Worm (Caenorhabditis elegans): ENCODE results near the gene col-17.
A peak's percentile ranks its signal among the peaks of the same experiment; 100 is the strongest.

col-17 gene

DNA sequence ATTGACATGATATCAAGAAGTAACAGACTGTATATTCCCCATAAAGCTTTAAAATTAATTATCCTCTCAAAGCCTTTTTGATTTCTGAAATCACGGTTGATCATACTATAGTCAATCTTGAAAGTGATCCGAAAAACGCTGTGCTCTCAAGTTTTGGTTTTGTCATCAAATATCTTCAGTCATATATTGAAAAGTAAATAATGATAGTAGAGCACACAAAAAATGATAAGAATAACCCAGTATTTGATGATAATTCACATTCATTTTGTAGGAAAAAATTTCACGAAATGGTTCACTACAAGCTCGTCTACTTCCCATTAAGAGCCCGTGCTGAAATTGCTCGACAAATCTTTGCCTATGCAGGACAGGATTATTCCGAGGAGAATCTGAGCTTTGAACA lies 12.3 kb upstream of the col-17 start, which contains the start of gene gst-6:
gst-6 (plus strand) TSS at position 263 of the 400 bp plus-strand sequence.
- TF ChIP-seq cog-1 (tag; optimal IDR thresholded peaks at IDR 0.05) = no peak

DNA sequence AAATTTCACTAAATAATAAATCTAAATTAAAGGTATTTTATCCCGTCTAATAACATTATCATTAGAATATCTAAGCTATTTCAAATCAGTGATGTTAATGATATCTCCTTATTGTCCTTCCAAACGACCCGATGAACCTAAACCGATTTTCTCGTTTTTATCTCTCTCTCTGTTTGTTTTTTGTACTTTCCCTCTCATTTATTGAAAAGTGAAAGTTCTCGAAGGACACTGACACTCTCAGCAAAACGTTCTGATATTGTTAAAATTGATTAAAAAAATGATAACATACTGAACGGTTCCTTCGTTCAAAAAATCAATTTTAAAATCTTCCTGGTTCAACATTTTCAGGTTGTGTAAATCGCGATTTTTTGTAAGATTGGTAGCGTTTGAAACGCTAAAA lies 8.7 kb upstream of the col-17 start, which contains the start of gene F11G11.13:
F11G11.13 (minus strand) TSS at position 89 of the 400 bp plus-strand sequence.
- TF ChIP-seq flt-1 (GFP tag; IDR thresholded peaks at IDR 0.05) (no peak), klf-2 (GFP tag; conservative IDR thresholded peaks at IDR 0.05) (no peak), ztf-29 (GFP tag; IDR thresholded peaks at IDR 0.05) (no peak), ref-1 (GFP tag; conservative IDR thresholded peaks at IDR 0.05) (no peak), med-1 (GFP tag; optimal IDR thresholded peaks at IDR 0.05; ENCODE audit: insufficient read depth) (no peak), T22C8.4 (GFP tag; IDR thresholded peaks at IDR 0.05) (no peak), tab-1 (GFP tag; IDR thresholded peaks at IDR 0.05) (no peak), cog-1 (tag; optimal IDR thresholded peaks at IDR 0.05) (no peak), ztf-23 (GFP tag; IDR thresholded peaks at IDR 0.05) (no peak)

DNA sequence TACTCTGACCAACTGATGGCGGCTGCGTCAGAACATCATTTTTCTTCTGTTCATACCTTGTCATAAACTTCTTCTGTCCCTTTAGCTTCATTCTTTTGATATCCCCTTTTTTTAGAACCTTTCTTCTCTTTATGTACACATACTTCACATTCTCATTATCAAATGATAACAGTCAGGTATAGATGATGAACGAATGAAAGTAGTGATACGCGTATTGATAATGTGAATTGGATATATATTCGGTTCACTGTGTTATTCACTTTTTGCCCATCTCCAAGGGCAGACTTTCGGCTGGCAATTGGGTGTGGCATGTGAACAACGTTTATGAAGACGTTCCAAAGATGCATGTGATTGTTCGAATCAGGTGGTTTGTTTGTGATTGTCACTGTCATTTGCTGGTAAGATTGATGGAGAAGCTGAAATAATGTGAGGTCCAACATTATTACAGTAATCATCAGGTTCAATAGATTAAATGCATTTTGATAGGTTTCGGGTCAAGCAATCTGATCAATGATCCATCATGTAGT lies 7.0 kb upstream of the col-17 start, which contains the start of gene F11G11.15:
F11G11.15 (plus strand) TSS at position 511 of the 527 bp plus-strand sequence.
- no peak for TF ChIP-seq med-1 (GFP tag; optimal IDR thresholded peaks at IDR 0.05; ENCODE audit: insufficient read depth)
- no peak for TF ChIP-seq ztf-29 (GFP tag; IDR thresholded peaks at IDR 0.05)
- TF ChIP-seq T22C8.4 (GFP tag; IDR thresholded peaks at IDR 0.05) = no peak
- no peak for TF ChIP-seq klf-2 (GFP tag; conservative IDR thresholded peaks at IDR 0.05)
- TF ChIP-seq tab-1 (GFP tag; IDR thresholded peaks at IDR 0.05) = no peak
- no peak for TF ChIP-seq flt-1 (GFP tag; IDR thresholded peaks at IDR 0.05)
- no peak for TF ChIP-seq ref-1 (GFP tag; conservative IDR thresholded peaks at IDR 0.05)
- no peak for TF ChIP-seq cog-1 (tag; optimal IDR thresholded peaks at IDR 0.05)
- no peak for TF ChIP-seq ztf-23 (GFP tag; IDR thresholded peaks at IDR 0.05)

DNA sequence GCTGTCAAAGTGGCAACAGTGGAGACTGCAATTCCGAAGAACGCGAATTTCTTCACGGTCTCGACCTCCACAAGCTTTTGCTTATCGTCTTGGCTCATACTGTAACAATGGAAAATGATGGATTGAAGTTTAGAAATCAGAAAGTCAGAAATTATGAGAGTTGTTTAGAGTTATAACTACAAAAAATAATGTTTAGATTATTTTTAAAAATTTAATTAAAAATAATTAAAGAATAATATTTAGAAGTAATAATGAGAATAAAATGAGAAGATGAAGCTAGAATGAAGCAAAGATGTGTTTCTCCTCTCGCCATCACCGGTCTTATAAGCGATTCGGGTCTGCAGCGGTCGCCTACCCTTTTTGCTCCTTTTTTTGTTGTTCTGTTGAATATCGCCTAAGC lies 5.7 kb upstream of the col-17 start, which contains the start of gene col-73:
col-73 (minus strand) TSS at position 101 of the 400 bp plus-strand sequence.
- TF ChIP-seq med-1 (GFP tag; optimal IDR thresholded peaks at IDR 0.05; ENCODE audit: insufficient read depth) = no peak
- TF ChIP-seq cog-1 (tag; optimal IDR thresholded peaks at IDR 0.05) = no peak
- no peak for TF ChIP-seq ztf-29 (GFP tag; IDR thresholded peaks at IDR 0.05)
- no peak for TF ChIP-seq klf-2 (GFP tag; conservative IDR thresholded peaks at IDR 0.05)

DNA sequence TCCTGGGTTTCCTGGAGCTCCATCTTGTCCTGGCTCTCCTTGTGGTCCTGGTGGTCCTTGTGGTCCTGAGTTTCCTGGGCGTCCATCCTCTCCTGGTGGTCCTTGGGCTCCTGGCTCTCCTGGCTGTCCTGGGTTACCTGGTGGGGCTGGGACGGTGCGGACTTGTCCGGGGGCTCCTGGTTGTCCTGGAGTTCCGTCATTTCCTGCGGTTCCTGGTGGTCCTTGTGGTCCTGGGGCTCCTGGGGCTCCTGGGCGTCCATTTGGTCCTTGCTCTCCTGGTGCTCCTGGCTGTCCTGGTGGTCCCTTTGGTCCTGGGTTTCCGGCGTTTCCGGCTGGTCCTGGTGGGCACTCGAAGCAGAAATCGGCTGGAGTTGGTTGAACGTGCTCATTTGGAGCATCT lies 5.0 kb upstream of the col-17 start:
- 0 out of 2 replicates have a peak, but pooled peaks have one; percentile 60 for TF ChIP-seq tab-1 (GFP tag; IDR thresholded peaks at IDR 0.05)
- 0 out of 2 replicates have a peak, but pooled peaks have one; percentile 9 for TF ChIP-seq ref-1 (GFP tag; conservative IDR thresholded peaks at IDR 0.05)

DNA sequence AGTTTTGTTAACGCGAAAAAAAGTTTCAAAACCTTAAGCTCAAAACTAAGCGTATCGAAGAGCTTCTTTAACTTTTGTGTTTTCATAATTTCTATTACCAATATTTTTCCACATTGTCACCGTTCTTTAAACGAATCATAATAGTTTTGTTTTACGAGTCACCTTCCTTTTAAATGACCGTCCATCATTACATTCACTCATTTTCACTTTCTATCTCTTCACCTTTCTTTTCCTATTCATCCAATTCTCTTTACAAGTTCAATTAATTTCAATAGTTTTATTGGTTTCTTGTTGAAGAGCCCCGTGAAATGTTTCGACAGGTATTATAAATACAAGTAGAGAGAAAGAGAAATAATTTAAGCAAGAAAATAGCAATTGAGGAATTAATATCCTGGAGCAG lies 4.5 kb upstream of the col-17 start:
- no peak for TF ChIP-seq klf-2 (GFP tag; conservative IDR thresholded peaks at IDR 0.05)
- no peak for TF ChIP-seq T22C8.4 (GFP tag; IDR thresholded peaks at IDR 0.05)
- TF ChIP-seq cog-1 (tag; optimal IDR thresholded peaks at IDR 0.05) = no peak
- no peak for TF ChIP-seq med-1 (GFP tag; optimal IDR thresholded peaks at IDR 0.05; ENCODE audit: insufficient read depth)
- TF ChIP-seq flt-1 (GFP tag; IDR thresholded peaks at IDR 0.05) = no peak
- TF ChIP-seq ztf-29 (GFP tag; IDR thresholded peaks at IDR 0.05) = no peak
- no peak for TF ChIP-seq ztf-23 (GFP tag; IDR thresholded peaks at IDR 0.05)
- no peak for TF ChIP-seq tab-1 (GFP tag; IDR thresholded peaks at IDR 0.05)
- TF ChIP-seq ref-1 (GFP tag; conservative IDR thresholded peaks at IDR 0.05) = no peak

DNA sequence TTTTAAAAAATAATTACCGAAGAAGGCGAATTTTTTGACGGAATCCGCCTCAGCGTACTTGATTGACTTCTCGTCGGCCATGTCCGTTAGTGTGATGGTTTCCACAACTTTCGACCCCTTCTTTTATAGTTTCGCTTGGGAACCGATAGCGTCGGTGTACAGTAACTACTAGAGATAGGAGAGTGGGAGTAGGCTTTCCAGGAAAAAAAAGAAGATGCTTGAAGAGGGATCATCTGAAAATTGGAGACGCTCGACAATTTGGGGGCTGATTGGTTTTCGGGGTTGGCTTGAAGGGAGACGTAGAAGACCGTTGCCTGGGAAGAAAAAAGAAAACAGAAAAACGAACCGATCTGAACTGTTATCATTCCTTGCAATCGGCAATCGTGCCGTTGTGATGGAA lies 3.3 kb upstream of the col-17 start, which contains the start of gene col-20:
col-20 (minus strand) TSS at position 101 of the 400 bp plus-strand sequence.
- TF ChIP-seq med-1 (GFP tag; optimal IDR thresholded peaks at IDR 0.05; ENCODE audit: insufficient read depth) (no peak), tab-1 (GFP tag; IDR thresholded peaks at IDR 0.05) (no peak), ztf-23 (GFP tag; IDR thresholded peaks at IDR 0.05) (no peak), ztf-29 (GFP tag; IDR thresholded peaks at IDR 0.05) (no peak), klf-2 (GFP tag; conservative IDR thresholded peaks at IDR 0.05) (no peak), T22C8.4 (GFP tag; IDR thresholded peaks at IDR 0.05) (no peak), flt-1 (GFP tag; IDR thresholded peaks at IDR 0.05) (no peak), ref-1 (GFP tag; conservative IDR thresholded peaks at IDR 0.05) (no peak), cog-1 (tag; optimal IDR thresholded peaks at IDR 0.05) (no peak)

DNA sequence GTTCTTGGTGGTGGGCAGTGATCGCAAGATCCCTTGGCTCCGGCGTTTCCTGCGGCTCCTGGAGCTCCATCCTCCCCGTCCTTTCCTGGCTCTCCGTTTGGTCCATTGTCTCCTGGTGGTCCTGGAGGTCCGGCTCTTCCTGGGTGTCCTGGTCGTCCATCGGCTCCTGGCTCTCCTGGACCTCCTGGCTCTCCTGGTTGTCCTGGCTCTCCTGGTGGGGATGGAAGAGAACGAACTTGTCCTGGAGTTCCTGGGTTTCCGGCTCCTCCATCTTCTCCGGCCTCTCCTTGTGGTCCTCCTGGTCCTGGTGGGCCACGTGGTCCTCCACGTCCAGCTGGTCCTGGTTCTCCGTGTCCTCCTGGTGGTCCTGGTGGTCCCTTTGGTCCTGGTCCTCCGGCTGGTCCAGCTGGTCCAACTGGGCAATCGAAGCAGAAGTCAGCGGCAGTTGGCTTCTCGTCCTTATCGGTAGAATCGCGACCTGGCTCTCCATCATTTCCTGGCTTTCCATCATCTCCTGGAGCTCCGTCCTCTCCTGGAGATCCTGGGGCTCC lies 2.5 kb upstream of the col-17 start:
- no peak for TF ChIP-seq cog-1 (tag; optimal IDR thresholded peaks at IDR 0.05)
- TF ChIP-seq med-1 (GFP tag; optimal IDR thresholded peaks at IDR 0.05; ENCODE audit: insufficient read depth) = no peak
- TF ChIP-seq tab-1 (GFP tag; IDR thresholded peaks at IDR 0.05) = no peak
- no peak for TF ChIP-seq ztf-29 (GFP tag; IDR thresholded peaks at IDR 0.05)
- TF ChIP-seq ref-1 (GFP tag; conservative IDR thresholded peaks at IDR 0.05) = no peak
- no peak for TF ChIP-seq flt-1 (GFP tag; IDR thresholded peaks at IDR 0.05)
- TF ChIP-seq ztf-23 (GFP tag; IDR thresholded peaks at IDR 0.05) = no peak
- TF ChIP-seq T22C8.4 (GFP tag; IDR thresholded peaks at IDR 0.05) = no peak
- TF ChIP-seq klf-2 (GFP tag; conservative IDR thresholded peaks at IDR 0.05) = no peak

DNA sequence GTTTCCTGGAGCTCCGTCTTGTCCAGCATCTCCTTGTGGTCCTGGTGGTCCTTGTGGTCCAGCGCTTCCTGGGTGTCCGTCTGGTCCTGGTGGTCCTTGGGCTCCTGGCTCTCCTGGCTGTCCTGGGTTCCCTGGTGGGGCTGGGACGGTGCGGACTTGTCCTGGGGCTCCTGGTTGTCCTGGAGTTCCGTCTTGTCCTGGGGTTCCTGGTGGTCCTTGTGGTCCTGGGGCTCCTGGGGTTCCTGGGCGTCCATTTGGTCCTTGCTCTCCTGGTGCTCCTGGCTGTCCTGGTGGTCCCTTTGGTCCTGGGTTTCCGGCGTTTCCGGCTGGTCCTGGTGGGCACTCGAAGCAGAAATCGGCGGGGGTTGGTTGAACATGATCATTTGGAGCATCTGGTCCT lies 557 bp downstream of the col-17 start:
- 0 out of 2 replicates have a peak, but pooled peaks have one; percentile 13 for TF ChIP-seq flt-1 (GFP tag; IDR thresholded peaks at IDR 0.05)

DNA sequence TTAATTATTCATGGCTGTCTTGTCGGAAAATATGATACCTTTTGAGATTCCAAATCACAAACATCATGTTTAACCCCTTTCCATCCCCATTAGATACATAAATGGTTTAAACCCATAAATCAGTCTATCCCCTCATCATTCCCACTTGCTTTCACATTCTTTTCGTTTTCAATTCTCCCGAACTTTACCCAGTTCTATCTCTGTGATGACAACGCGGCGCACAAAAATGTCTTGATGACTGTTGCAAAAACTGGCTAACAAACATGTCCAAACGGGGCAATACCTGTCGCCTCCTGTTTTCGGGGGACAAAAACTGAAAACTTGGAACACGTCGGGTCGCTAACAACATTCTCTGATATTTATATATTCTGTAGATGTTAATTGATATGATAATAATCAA lies 1.3 kb downstream of the col-17 start:
- TF ChIP-seq T22C8.4 (GFP tag; IDR thresholded peaks at IDR 0.05) = no peak
- no peak for TF ChIP-seq ztf-29 (GFP tag; IDR thresholded peaks at IDR 0.05)
- no peak for TF ChIP-seq ref-1 (GFP tag; conservative IDR thresholded peaks at IDR 0.05)
- no peak for TF ChIP-seq ztf-23 (GFP tag; IDR thresholded peaks at IDR 0.05)

DNA sequence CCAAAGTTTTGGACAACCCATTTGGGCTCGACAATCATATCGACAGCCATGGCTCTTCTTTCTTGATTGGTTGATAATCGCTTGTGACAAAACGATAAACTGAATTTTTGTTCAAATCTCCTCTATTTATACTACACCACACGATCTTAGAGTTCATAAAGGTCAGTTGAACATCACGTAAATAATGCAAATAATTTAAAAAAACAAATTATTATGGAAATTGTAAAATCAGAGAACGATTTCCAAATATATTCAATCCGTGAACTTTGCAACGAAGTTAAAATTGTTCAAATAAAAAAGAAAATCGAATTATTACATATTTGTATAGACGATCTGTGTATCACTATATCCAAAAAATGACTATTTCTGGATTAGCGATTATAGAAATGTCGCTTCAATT lies 4.0 kb downstream of the col-17 start, which contains the start of the genes mpst-4 and F11G11.14:
mpst-4 (minus strand) TSS at position 101 of the 400 bp plus-strand sequence.
F11G11.14 (plus strand) TSS at position 325 of the 400 bp plus-strand sequence.
- TF ChIP-seq cog-1 (tag; optimal IDR thresholded peaks at IDR 0.05) (no peak), flt-1 (GFP tag; IDR thresholded peaks at IDR 0.05) (no peak), ref-1 (GFP tag; conservative IDR thresholded peaks at IDR 0.05) (no peak), klf-2 (GFP tag; conservative IDR thresholded peaks at IDR 0.05) (no peak), med-1 (GFP tag; optimal IDR thresholded peaks at IDR 0.05; ENCODE audit: insufficient read depth) (no peak), ztf-23 (GFP tag; IDR thresholded peaks at IDR 0.05) (no peak), ztf-29 (GFP tag; IDR thresholded peaks at IDR 0.05) (no peak), tab-1 (GFP tag; IDR thresholded peaks at IDR 0.05) (no peak), T22C8.4 (GFP tag; IDR thresholded peaks at IDR 0.05) (no peak)
